Worm (Caenorhabditis elegans): ENCODE results near the gene his-64.

The his-64 gene

ce11 chrIV:11434575-11434974 lies 27.7 kb downstream of the his-64 start:
- peak; percentile 39 for TF ChIP-seq ces-1 (GFP tag; optimal IDR thresholded peaks at IDR 0.05)
- TF ChIP-seq nhr-12 (tag; optimal IDR thresholded peaks at IDR 0.05): no peak

ce11 chrIV:11435761-11436160 lies 28.8 kb downstream of the his-64 start:
- TF ChIP-seq elt-1 (tag; optimal IDR thresholded peaks at IDR 0.05; ENCODE audit: borderline replicate concordance, insufficient read depth) (no peak), ces-1 (GFP tag; optimal IDR thresholded peaks at IDR 0.05) (peak; percentile 46)

ce11 chrIV:11438255-11438654 lies 31.3 kb downstream of the his-64 start:
- TF ChIP-seq nhr-28 (tag; optimal IDR thresholded peaks at IDR 0.05) (no peak), ham-2 (GFP tag; optimal IDR thresholded peaks at IDR 0.05) (no peak), M03D4.4 (tag; optimal IDR thresholded peaks at IDR 0.05) (no peak), elt-1 (tag; optimal IDR thresholded peaks at IDR 0.05; ENCODE audit: borderline replicate concordance, insufficient read depth) (no peak), ztf-11 (tag; optimal IDR thresholded peaks at IDR 0.05) (no peak), hlh-1 (tag; optimal IDR thresholded peaks at IDR 0.05) (no peak), elt-3 (tag; optimal IDR thresholded peaks at IDR 0.05) (no peak), unc-62 (GFP tag; optimal IDR thresholded peaks at IDR 0.05) (no peak), nhr-2 (tag; optimal IDR thresholded peaks at IDR 0.05) (no peak), ceh-39 (tag; optimal IDR thresholded peaks at IDR 0.05) (no peak), pha-4 (tag; optimal IDR thresholded peaks at IDR 0.05) (no peak), mep-1 (tag; optimal IDR thresholded peaks at IDR 0.05) (no peak), bed-3 (GFP tag; optimal IDR thresholded peaks at IDR 0.05) (no peak), mab-5 (tag; optimal IDR thresholded peaks at IDR 0.05) (no peak), lin-13 (tag; optimal IDR thresholded peaks at IDR 0.05) (no peak), nhr-237 (tag; optimal IDR thresholded peaks at IDR 0.05) (no peak)

- TF ChIP-seq tbx-8 (GFP tag; optimal IDR thresholded peaks at IDR 0.05) (no peak), unc-62 (GFP tag; optimal IDR thresholded peaks at IDR 0.05) (no peak), ceh-83 (GFP tag; optimal IDR thresholded peaks at IDR 0.05) (no peak), lsy-2 (tag; optimal IDR thresholded peaks at IDR 0.05) (no peak), M03D4.4 (tag; optimal IDR thresholded peaks at IDR 0.05) (no peak)
These were observed 46.0 kb downstream of the his-64 start for ce11 chrIV:11452928-11453327.

ce11 chrIV:11455824-11456223 lies 48.9 kb downstream of the his-64 start:
- TF ChIP-seq mab-5 (tag; optimal IDR thresholded peaks at IDR 0.05) (no peak), blmp-1 (tag; optimal IDR thresholded peaks at IDR 0.05) (no peak), drap-1 (GFP tag; optimal IDR thresholded peaks at IDR 0.05) (no peak), nhr-237 (tag; optimal IDR thresholded peaks at IDR 0.05) (no peak)
